Worm (Caenorhabditis elegans) whole organism, young adult: ENCODE results near the gene mpz-5.
A peak's percentile ranks its signal among the peaks of the same experiment; 100 is the strongest.

ENCODE experiments used
- B0035.1 ChIP-seq: sonication (generic microtip); optimal IDR thresholded peaks from 2 replicates; lab custom pipeline; 2016; ENCODE audit warnings: missing genetic modification characterization, mild to moderate bottlenecking, missing compliant biosample characterization, missing genotype, missing genetic modification reagents
- B0261.1 ChIP-seq: sonication (generic microtip); optimal IDR thresholded peaks from 2 replicates; lab custom pipeline; 2016; ENCODE audit warnings: mild to moderate bottlenecking, missing genetic modification characterization, moderate library complexity, missing compliant biosample characterization
- C06A6.2 ChIP-seq: fragments of 200-800 bp; sonication (Bioruptor generic); conservative IDR thresholded peaks from 2 replicates; pipeline ENCODE4 v1.3.6; 2022; ENCODE audit warnings: missing genetic modification characterization, missing compliant biosample characterization
- F33H1.4 ChIP-seq: fragments of 200-800 bp; sonication (Bioruptor generic); IDR thresholded peaks from 2 replicates; pipeline ENCODE4 v1.3.6; 2022; ENCODE audit warnings: missing genetic modification reagents, missing genetic modification characterization, missing compliant biosample characterization
- F37B4.10 ChIP-seq: fragments of 200-800 bp; sonication (Bioruptor generic); IDR thresholded peaks from 2 replicates; pipeline ENCODE4 v1.3.6; 2022; ENCODE audit warnings: missing genetic modification characterization, missing compliant biosample characterization
- F49E8.2 ChIP-seq: sonication (generic microtip); optimal IDR thresholded peaks from 3 replicates; lab custom pipeline; 2017; ENCODE audit warnings: missing genetic modification characterization, mild to moderate bottlenecking, missing compliant biosample characterization, antibody characterized with exemption, moderate library complexity; ENCODE audit not compliant: insufficient read depth
- F57A8.1 ChIP-seq: fragments of 200-800 bp; sonication (Bioruptor generic); optimal IDR thresholded peaks from 2 replicates; lab custom pipeline; 2018; ENCODE audit warnings: mild to moderate bottlenecking, missing genetic modification characterization, moderate library complexity, missing compliant biosample characterization
- K12H6.12 ChIP-seq: fragments of 200-800 bp; sonication (Bioruptor generic); optimal IDR thresholded peaks from 2 replicates; lab custom pipeline; 2018; ENCODE audit warnings: mild to moderate bottlenecking, missing genetic modification characterization, missing compliant biosample characterization
- Y53G8AR.9 ChIP-seq: fragments of 200-800 bp; sonication (Bioruptor generic); conservative IDR thresholded peaks from 2 replicates; pipeline ENCODE4 v1.3.6; 2022; ENCODE audit warnings: missing genetic modification reagents, missing genetic modification characterization, missing compliant biosample characterization
- ZK185.1 ChIP-seq: sonication (generic microtip); optimal IDR thresholded peaks from 2 replicates; lab custom pipeline; 2016; ENCODE audit warnings: mild to moderate bottlenecking, missing genetic modification characterization, missing compliant biosample characterization; ENCODE audit not compliant: poor library complexity, severe bottlenecking
- atf-7 ChIP-seq: sonication (generic microtip); optimal IDR thresholded peaks from 2 replicates; lab custom pipeline; 2017; ENCODE audit warnings: mild to moderate bottlenecking, missing genetic modification characterization, missing compliant biosample characterization
- ceh-40 ChIP-seq: fragments of 200-800 bp; sonication (Bioruptor generic); IDR thresholded peaks from 2 replicates; pipeline ENCODE4 v1.3.6; 2022; ENCODE audit warnings: missing genetic modification characterization, missing compliant biosample characterization
- ceh-91 ChIP-seq: fragments of 200-800 bp; sonication (Bioruptor generic); IDR thresholded peaks from 2 replicates; pipeline ENCODE4 v1.3.6; 2022; ENCODE audit warnings: missing genetic modification reagents, missing genetic modification characterization, missing compliant biosample characterization
- die-1 ChIP-seq: sonication (generic microtip); optimal IDR thresholded peaks from 2 replicates; lab custom pipeline; 2016; ENCODE audit warnings: missing genotype, mild to moderate bottlenecking, missing genetic modification characterization, missing compliant biosample characterization
- ets-4 ChIP-seq: fragments of 200-800 bp; sonication (Bioruptor generic); optimal IDR thresholded peaks from 2 replicates; lab custom pipeline; 2018; ENCODE audit warnings: mild to moderate bottlenecking, missing genetic modification characterization, missing compliant biosample characterization
- hlh-26 ChIP-seq: fragments of 200-800 bp; sonication (Bioruptor generic); conservative IDR thresholded peaks from 2 replicates; pipeline ENCODE4 v1.3.6; 2022; ENCODE audit warnings: missing genetic modification reagents, missing genetic modification characterization, missing compliant biosample characterization
- hmg-1.2 ChIP-seq: fragments of 200-800 bp; sonication (Bioruptor generic); IDR thresholded peaks from 2 replicates; pipeline ENCODE4 v1.3.6; 2022; ENCODE audit warnings: missing genetic modification reagents, missing genetic modification characterization, missing compliant biosample characterization
- let-526 ChIP-seq: fragments of 200-800 bp; sonication (Bioruptor generic); IDR thresholded peaks from 2 replicates; pipeline ENCODE4 v1.3.6; 2022; ENCODE audit warnings: missing genetic modification reagents, missing genetic modification characterization, missing compliant biosample characterization
- lin-40 ChIP-seq: sonication (generic microtip); optimal IDR thresholded peaks from 2 replicates; lab custom pipeline; 2016; ENCODE audit warnings: missing genetic modification characterization, mild to moderate bottlenecking, missing compliant biosample characterization, missing genotype, missing genetic modification reagents
- lin-54 ChIP-seq: fragments of 200-800 bp; sonication (Bioruptor generic); optimal IDR thresholded peaks from 2 replicates; lab custom pipeline; 2018; ENCODE audit warnings: mild to moderate bottlenecking, missing genetic modification characterization, missing compliant biosample characterization
- lir-1 ChIP-seq: fragments of 200-800 bp; sonication (Bioruptor generic); conservative IDR thresholded peaks from 2 replicates; pipeline ENCODE4 v1.3.6; 2022; ENCODE audit warnings: missing genetic modification reagents, missing genetic modification characterization, missing compliant biosample characterization
- madf-3 ChIP-seq: fragments of 200-800 bp; sonication (Bioruptor generic); IDR thresholded peaks from 2 replicates; pipeline ENCODE4 v1.3.6; 2022; ENCODE audit warnings: missing genetic modification reagents, missing genetic modification characterization, missing compliant biosample characterization
- madf-8 ChIP-seq: fragments of 200-800 bp; sonication (Bioruptor generic); conservative IDR thresholded peaks from 2 replicates; pipeline ENCODE4 v1.3.6; 2022; ENCODE audit warnings: missing genetic modification reagents, missing genetic modification characterization, missing compliant biosample characterization
- mes-4 ChIP-seq: sonication (generic microtip); optimal IDR thresholded peaks from 2 replicates; lab custom pipeline; 2016; ENCODE audit warnings: missing genotype, missing genetic modification characterization, missing compliant biosample characterization
- mxl-1 ChIP-seq: sonication (generic microtip); optimal IDR thresholded peaks from 2 replicates; lab custom pipeline; 2016; ENCODE audit warnings: missing genetic modification characterization, missing compliant biosample characterization
- nhr-80 ChIP-seq: sonication (generic microtip); optimal IDR thresholded peaks from 2 replicates; lab custom pipeline; 2016; ENCODE audit warnings: missing genetic modification characterization, missing compliant biosample characterization
- pbrm-1 ChIP-seq: fragments of 200-800 bp; sonication (Bioruptor generic); IDR thresholded peaks from 2 replicates; pipeline ENCODE4 v1.3.6; 2022; ENCODE audit warnings: missing genetic modification reagents, missing genetic modification characterization, missing compliant biosample characterization
- pha-4 ChIP-seq: fragments of 150-350 bp; sonication (generic microtip); optimal IDR thresholded peaks from 2 replicates; lab custom pipeline; 2014; ENCODE audit warnings: missing biosample characterization, missing genetic modification reagents, missing genetic modification characterization
- snpc-1.1 ChIP-seq: sonication (generic microtip); optimal IDR thresholded peaks from 2 replicates; lab custom pipeline; 2017; ENCODE audit warnings: missing genetic modification characterization, mild to moderate bottlenecking, missing compliant biosample characterization, antibody characterized with exemption, moderate library complexity, missing genotype, missing genetic modification reagents; ENCODE audit not compliant: insufficient read depth
- somi-1 ChIP-seq: fragments of 200-800 bp; sonication (Bioruptor generic); optimal IDR thresholded peaks from 2 replicates; lab custom pipeline; 2018; ENCODE audit warnings: mild to moderate bottlenecking, missing genetic modification characterization, missing compliant biosample characterization
- tbp1 ChIP-seq: fragments of 200-800 bp; sonication (Bioruptor generic); optimal IDR thresholded peaks from 2 replicates; lab custom pipeline; 2018; ENCODE audit warnings: mild to moderate bottlenecking, missing genetic modification characterization, missing compliant biosample characterization
- tbx-9 ChIP-seq: sonication (generic microtip); optimal IDR thresholded peaks from 2 replicates; lab custom pipeline; 2016; ENCODE audit warnings: borderline replicate concordance, missing genetic modification characterization, inconsistent platforms, missing compliant biosample characterization
- unc-130 ChIP-seq: sonication (generic microtip); optimal IDR thresholded peaks from 2 replicates; lab custom pipeline; 2016; ENCODE audit warnings: missing genetic modification reagents, missing genetic modification characterization, missing compliant biosample characterization

The mpz-5 gene

DNA sequence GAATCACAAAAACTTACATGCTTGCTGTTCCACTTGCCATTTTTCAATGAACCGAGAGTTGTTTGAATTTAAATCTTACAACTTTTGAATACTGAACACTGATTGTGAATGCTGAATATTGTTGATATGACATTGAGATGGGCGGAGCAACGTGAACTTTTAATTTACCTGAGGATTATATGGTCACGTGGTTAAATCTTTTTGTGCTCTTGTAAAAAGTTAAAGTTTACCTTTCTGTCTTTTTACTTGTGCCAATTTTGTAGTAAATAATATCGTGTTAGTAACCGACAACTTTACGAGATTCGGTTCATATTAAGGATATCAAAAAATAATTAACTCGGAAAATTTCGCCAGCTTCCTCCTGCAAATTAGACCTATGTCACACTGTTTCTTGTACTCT lies 21.4 kb downstream of the mpz-5 start, which contains the start of gene Y43C5B.2 (continued):
- TF ChIP-seq mes-4 (tag; lab: Kevin White, UChicago) (no peak), atf-7 (tag; lab: Kevin White, UChicago) (no peak), lir-1 (no peak), ZK185.1 (tag; lab: Kevin White, UChicago) (no peak)

- TF ChIP-seq nhr-80 (tag; lab: Kevin White, UChicago) (peak; percentile 68), lin-54 (GFP tag; lab: Kevin White, UChicago) (no peak)
Measured at ce11 chrIV:10349871-10350640, 23.6 kb downstream of the mpz-5 start, which contains the start of the genes unc-43 and Y43C5B.3. TSS of gene unc-43 (minus strand) at chrIV:10350217. TSS of gene Y43C5B.3 (plus strand) at chrIV:10350590.

- TF ChIP-seq pha-4 (tag; lab: Kevin White, UChicago): no peak
- TF ChIP-seq B0261.1 (tag; lab: Kevin White, UChicago): no peak
- TF ChIP-seq atf-7 (tag; lab: Kevin White, UChicago): no peak
- no peak for TF ChIP-seq F57A8.1
- no peak for TF ChIP-seq pbrm-1 (GFP tag; lab: Robert Waterston, UW)
- TF ChIP-seq C06A6.2 (GFP tag; lab: Robert Waterston, UW): no peak
- TF ChIP-seq F37B4.10 (GFP tag; lab: Robert Waterston, UW): no peak
- no peak for TF ChIP-seq madf-3 (GFP tag; lab: Robert Waterston, UW)
- no peak for TF ChIP-seq mxl-1 (tag; lab: Kevin White, UChicago)
- TF ChIP-seq ets-4 (GFP tag; lab: Kevin White, UChicago): no peak
- no peak for TF ChIP-seq ceh-91 (GFP tag; lab: Robert Waterston, UW)
- no peak for TF ChIP-seq unc-130 (GFP tag; lab: Kevin White, UChicago)
- no peak for TF ChIP-seq tbx-9 (tag; lab: Kevin White, UChicago)
- TF ChIP-seq snpc-1.1 (tag; lab: Kevin White, UChicago): no peak
Measured at ce11 chrIV:10347528-10347927, 26.1 kb downstream of the mpz-5 start.

DNA sequence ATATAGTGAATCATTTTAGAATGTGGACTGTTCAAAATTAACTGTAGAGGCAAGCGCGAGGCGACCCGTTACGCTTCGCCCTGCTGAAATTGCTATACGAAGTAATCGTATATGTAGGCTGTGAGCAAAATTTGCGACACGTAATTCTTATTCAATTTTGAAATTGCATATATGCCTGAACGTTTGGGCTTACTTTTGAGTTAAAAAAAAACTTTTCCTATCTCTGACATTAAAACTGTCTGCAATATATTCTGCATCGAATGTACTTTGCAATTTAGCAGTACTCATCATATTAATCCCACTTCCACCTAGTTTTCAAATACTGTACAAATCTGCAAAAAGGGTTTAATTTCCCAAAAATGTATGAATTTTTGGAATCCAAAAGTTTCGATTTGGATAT lies 26.7 kb downstream of the mpz-5 start:
- TF ChIP-seq K12H6.12 (no peak), madf-3 (GFP tag; lab: Robert Waterston, UW) (no peak)

- no peak for TF ChIP-seq atf-7 (tag; lab: Kevin White, UChicago)
- no peak for TF ChIP-seq ceh-40 (GFP tag; lab: Robert Waterston, UW)
- peak; percentile 56; the same call in 1 of the 2 replicates for TF ChIP-seq hmg-1.2 (GFP tag; lab: Robert Waterston, UW)
- no peak for TF ChIP-seq somi-1 (GFP tag; lab: Kevin White, UChicago)
- peak; percentile 43 for TF ChIP-seq K12H6.12
- TF ChIP-seq tbx-9 (tag; lab: Kevin White, UChicago): no peak
- TF ChIP-seq madf-8 (GFP tag; lab: Robert Waterston, UW): no peak
- TF ChIP-seq Y53G8AR.9 (GFP tag; lab: Robert Waterston, UW): no peak
- no peak for TF ChIP-seq tbp1 (GFP tag; lab: Kevin White, UChicago)
- no peak for TF ChIP-seq F49E8.2
- TF ChIP-seq B0035.1 (tag; lab: Kevin White, UChicago): no peak
- no peak for TF ChIP-seq F33H1.4 (GFP tag; lab: Robert Waterston, UW)
- peak; percentile 5 for TF ChIP-seq lin-40 (tag; lab: Kevin White, UChicago)
- no peak for TF ChIP-seq die-1 (tag; lab: Kevin White, UChicago)
- no peak for TF ChIP-seq let-526 (GFP tag; lab: Robert Waterston, UW)
- TF ChIP-seq hlh-26 (GFP tag; lab: Robert Waterston, UW): no peak
- no peak for TF ChIP-seq C06A6.2 (GFP tag; lab: Robert Waterston, UW)
Measured at ce11 chrIV:10345990-10346389, 27.6 kb downstream of the mpz-5 start.
